Worm (Caenorhabditis elegans): ENCODE data around the gene Y39E4B.6.

- TF ChIP-seq unc-30 (tag; optimal IDR thresholded peaks at IDR 0.05) (no peak), nhr-11 (tag; optimal IDR thresholded peaks at IDR 0.05) (no peak), mef-2 (tag; optimal IDR thresholded peaks at IDR 0.05) (no peak), mdl-1 (tag; optimal IDR thresholded peaks at IDR 0.05) (no peak), mep-1 (tag; optimal IDR thresholded peaks at IDR 0.05) (no peak), lin-39 (tag; optimal IDR thresholded peaks at IDR 0.05) (no peak), snpc-4 (tag; optimal IDR thresholded peaks at IDR 0.05) (no peak), ztf-11 (tag; optimal IDR thresholded peaks at IDR 0.05) (no peak), jun-1 (tag; optimal IDR thresholded peaks at IDR 0.05) (no peak)
Measured at ce11 chrIII:13066828-13067227, 3.7 kb upstream of the Y39E4B.6 start.

All from whole organism, L1 larva.